Worm (Caenorhabditis elegans) whole organism, L4 larva: ENCODE measurements around the gene R08D7.5.

Source experiments
- F44E2.7 ChIP-seq: fragments of 200-800 bp; sonication (Bioruptor generic); IDR thresholded peaks from 2 replicates; pipeline ENCODE4 v2.1.2; 2022; ENCODE audit warnings: missing genetic modification characterization, missing compliant biosample characterization
- Y48G9A.11 ChIP-seq: fragments of 200-800 bp; sonication (Bioruptor generic); IDR thresholded peaks from 2 replicates; pipeline ENCODE4 v1.3.6; 2022; ENCODE audit warnings: missing genetic modification reagents, missing genetic modification characterization, missing compliant biosample characterization
- ZK337.2 ChIP-seq: fragments of 200-800 bp; sonication (Bioruptor generic); IDR thresholded peaks from 2 replicates; pipeline ENCODE4 v1.3.6; 2022; ENCODE audit warnings: missing genetic modification reagents, missing genetic modification characterization, missing compliant biosample characterization
- aha-1 ChIP-seq: fragments of 150-350 bp; peaks from one replicate; lab custom pipeline; 2014; ENCODE audit warnings: missing biosample characterization, missing genetic modification characterization
- aly-2 ChIP-seq: sonication (generic microtip); optimal IDR thresholded peaks from 2 replicates; lab custom pipeline; 2018; ENCODE audit warnings: missing biosample characterization, missing genetic modification characterization
- ama-1 ChIP-seq: fragments of 150-350 bp; optimal IDR thresholded peaks from 2 replicates; lab custom pipeline; 2014; ENCODE audit warnings: inconsistent platforms, mixed read lengths
- ceh-28 ChIP-seq: fragments of 150-350 bp; optimal IDR thresholded peaks from 2 replicates; lab custom pipeline; 2014; ENCODE audit warnings: missing biosample characterization, missing genetic modification reagents, missing genetic modification characterization
- ceh-32 ChIP-seq: sonication (generic microtip); optimal IDR thresholded peaks from 2 replicates; lab custom pipeline; 2016; ENCODE audit warnings: mild to moderate bottlenecking, missing genetic modification characterization, missing compliant biosample characterization; ENCODE audit not compliant: poor library complexity
- ceh-62 ChIP-seq: sonication (generic microtip); optimal IDR thresholded peaks from 2 replicates; lab custom pipeline; 2017; ENCODE audit warnings: missing biosample characterization, missing genetic modification characterization
- daf-12 ChIP-seq: fragments of 150-350 bp; optimal IDR thresholded peaks from 2 replicates; lab custom pipeline; 2014; ENCODE audit warnings: missing biosample characterization, missing genetic modification reagents, missing genetic modification characterization
- daf-16 ChIP-seq, 3 experiments: sonication (generic microtip); optimal IDR thresholded peaks; 2 replicates each; lab custom pipeline; 2016 to 2017; ENCODE audit warnings: missing genetic modification characterization in 3 of 3, missing genetic modification reagents in 3 of 3, mild to moderate bottlenecking in 2 of 3, missing compliant biosample characterization in 2 of 3, missing biosample characterization in 1 of 3, moderate library complexity in 1 of 3
- daf-19 ChIP-seq: fragments of 200-800 bp; sonication (Bioruptor generic); conservative IDR thresholded peaks from 2 replicates; pipeline ENCODE4 v1.3.6; 2022; ENCODE audit warnings: missing genetic modification characterization, missing compliant biosample characterization
- dmd-6 ChIP-seq: fragments of 200-800 bp; sonication (Bioruptor generic); IDR thresholded peaks from 2 replicates; pipeline ENCODE4 v1.3.6; 2022; ENCODE audit warnings: missing genetic modification reagents, missing genetic modification characterization, missing compliant biosample characterization
- dmd-8 ChIP-seq: fragments of 200-800 bp; sonication (Bioruptor generic); IDR thresholded peaks from 2 replicates; pipeline ENCODE4 v1.3.6; 2022; ENCODE audit warnings: missing genetic modification characterization, missing compliant biosample characterization
- dpl-1 ChIP-seq: fragments of 150-350 bp; optimal IDR thresholded peaks from 2 replicates; lab custom pipeline; 2014; ENCODE audit warnings: missing biosample characterization, missing genetic modification reagents, missing genetic modification characterization
- dve-1 ChIP-seq: sonication (generic microtip); optimal IDR thresholded peaks from 2 replicates; lab custom pipeline; 2017; ENCODE audit warnings: antibody characterized with exemption, mild to moderate bottlenecking, missing genetic modification characterization, missing compliant biosample characterization; ENCODE audit not compliant: insufficient read depth
- fkh-10 ChIP-seq: fragments of 150-350 bp; optimal IDR thresholded peaks from 2 replicates; lab custom pipeline; 2014; ENCODE audit warnings: missing biosample characterization, missing genetic modification reagents, missing genetic modification characterization
- fos-1 ChIP-seq: fragments of 150-350 bp; optimal IDR thresholded peaks from 2 replicates; lab custom pipeline; 2014; ENCODE audit warnings: missing biosample characterization, missing genetic modification characterization
- hif-1 ChIP-seq, 2 experiments: sonication (generic microtip); optimal IDR thresholded peaks; 2 replicates each; lab custom pipeline; 2016 to 2017; ENCODE audit warnings: missing compliant biosample characterization in 2 of 2, missing genetic modification characterization in 2 of 2, missing genetic modification reagents in 2 of 2, missing genotype in 2 of 2, mild to moderate bottlenecking in 1 of 2
- hlh-30 ChIP-seq: sonication (generic microtip); optimal IDR thresholded peaks from 2 replicates; lab custom pipeline; 2017; ENCODE audit warnings: antibody characterized with exemption, mild to moderate bottlenecking, missing genetic modification characterization, missing compliant biosample characterization; ENCODE audit not compliant: insufficient read depth
- lir-3 ChIP-seq: sonication (generic microtip); optimal IDR thresholded peaks from 2 replicates; lab custom pipeline; 2016; ENCODE audit warnings: mild to moderate bottlenecking, missing genetic modification characterization, missing compliant biosample characterization
- lsy-2 ChIP-seq, 2 experiments: fragments of 150-350 bp in 1 of 2; sonication (generic microtip) in 1 of 2; optimal IDR thresholded peaks; 2 replicates each; lab custom pipeline; 2014 to 2017; ENCODE audit warnings: missing biosample characterization in 2 of 2, missing genetic modification characterization in 2 of 2
- mdl-1 ChIP-seq, 2 experiments: fragments of 150-350 bp in 1 of 2; sonication (generic microtip) in 1 of 2; optimal IDR thresholded peaks; 2 replicates each; lab custom pipeline; 2014 to 2017; ENCODE audit warnings: missing biosample characterization in 2 of 2, missing genetic modification characterization in 2 of 2
- mep-1 ChIP-seq: fragments of 150-350 bp; sonication (generic microtip); optimal IDR thresholded peaks from 3 replicates; lab custom pipeline; 2014; ENCODE audit warnings: missing biosample characterization, missing genetic modification characterization
- mes-2 ChIP-seq: sonication (generic microtip); optimal IDR thresholded peaks from 2 replicates; lab custom pipeline; 2016; ENCODE audit warnings: missing genotype, mild to moderate bottlenecking, missing genetic modification characterization, missing compliant biosample characterization; ENCODE audit not compliant: poor library complexity, severe bottlenecking
- mxl-3 ChIP-seq: fragments of 200-800 bp; sonication (Bioruptor generic); optimal IDR thresholded peaks from 2 replicates; lab custom pipeline; 2018; ENCODE audit warnings: mild to moderate bottlenecking, missing genetic modification characterization, missing compliant biosample characterization
- nhr-10 ChIP-seq: fragments of 150-350 bp; optimal IDR thresholded peaks from 2 replicates; lab custom pipeline; 2014; ENCODE audit warnings: missing biosample characterization, missing genetic modification characterization
- nhr-111 ChIP-seq: fragments of 200-800 bp; sonication (Bioruptor generic); optimal IDR thresholded peaks from 2 replicates; lab custom pipeline; 2018; ENCODE audit warnings: mild to moderate bottlenecking, missing genetic modification characterization, missing compliant biosample characterization
- nhr-25 ChIP-seq: sonication (generic microtip); optimal IDR thresholded peaks from 2 replicates; lab custom pipeline; 2017; ENCODE audit warnings: missing genetic modification characterization, mild to moderate bottlenecking, missing compliant biosample characterization, antibody characterized with exemption, moderate library complexity, borderline replicate concordance; ENCODE audit not compliant: insufficient read depth
- nhr-28 ChIP-seq: fragments of 150-350 bp; optimal IDR thresholded peaks from 2 replicates; lab custom pipeline; 2014; ENCODE audit warnings: missing biosample characterization, missing genetic modification characterization
- nhr-6 ChIP-seq: fragments of 150-350 bp; optimal IDR thresholded peaks from 2 replicates; lab custom pipeline; 2014; ENCODE audit warnings: missing biosample characterization, missing genetic modification characterization
- nhr-77 ChIP-seq: fragments of 150-350 bp; optimal IDR thresholded peaks from 2 replicates; lab custom pipeline; 2014; ENCODE audit warnings: missing biosample characterization, missing genetic modification characterization
- pha-4 ChIP-seq, 2 experiments: fragments of 150-350 bp in 1 of 2; fragments of 200-800 bp in 1 of 2; sonication (Bioruptor generic) in 1 of 2; IDR thresholded peaks in 1 of 2; optimal IDR thresholded peaks in 1 of 2; 2 replicates each; pipeline versions ENCODE4 v1.3.6 to Lab custom; 2014 to 2022; ENCODE audit warnings: missing genetic modification characterization in 2 of 2, missing genetic modification reagents in 2 of 2, missing biosample characterization in 1 of 2, missing compliant biosample characterization in 1 of 2
- pqm-1 ChIP-seq: sonication (generic microtip); optimal IDR thresholded peaks from 2 replicates; lab custom pipeline; 2017; ENCODE audit warnings: missing biosample characterization, missing genetic modification characterization
- sdz-12 ChIP-seq: fragments of 200-800 bp; sonication (Bioruptor generic); optimal IDR thresholded peaks from 2 replicates; lab custom pipeline; 2018; ENCODE audit warnings: mild to moderate bottlenecking, missing genetic modification characterization, missing compliant biosample characterization
- tag-97 ChIP-seq: fragments of 200-800 bp; sonication (Bioruptor generic); IDR thresholded peaks from 2 replicates; pipeline ENCODE4 v1.3.6; 2022; ENCODE audit warnings: missing genetic modification characterization, missing compliant biosample characterization
- unc-62 ChIP-seq, 3 experiments: fragments of 150-350 bp in 1 of 3; sonication (generic microtip); optimal IDR thresholded peaks in 2 of 3; peaks in 1 of 3; 1 replicate in 1 of 3; 2 replicates in 2 of 3; lab custom pipeline; 2014 to 2017; ENCODE audit warnings: missing biosample characterization in 3 of 3, missing genetic modification characterization in 3 of 3, missing genetic modification reagents in 3 of 3, missing genotype in 1 of 3
- zip-2 ChIP-seq: fragments of 150-350 bp; optimal IDR thresholded peaks from 2 replicates; lab custom pipeline; 2014; ENCODE audit warnings: missing biosample characterization, missing genetic modification characterization

The R08D7.5 gene

DNA sequence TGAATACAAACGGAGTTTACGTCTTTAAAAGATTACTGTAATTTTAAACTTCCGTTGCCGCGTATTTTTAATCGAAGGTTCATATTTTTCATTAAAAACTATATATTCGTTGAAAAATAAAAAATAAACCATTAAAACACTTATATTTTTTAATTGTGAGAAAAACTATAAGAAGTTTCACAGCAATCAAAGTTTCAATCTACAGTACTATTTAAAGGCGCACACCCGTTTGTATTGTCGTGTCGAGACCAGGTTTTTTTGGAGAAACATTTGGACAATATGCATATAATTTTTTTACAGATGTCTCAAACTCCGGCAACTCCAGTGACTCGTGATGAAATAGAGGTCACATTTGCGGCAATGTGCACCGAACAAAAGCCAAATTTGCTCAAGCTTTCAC is at the start of gene R08D7.5:
Gene R08D7.5 (plus strand): TSS at position 301 of the 400 bp plus-strand sequence.
- TF ChIP-seq Y48G9A.11 (GFP tag; lab: Robert Waterston, UW) (no peak), dve-1 (tag; lab: Kevin White, UChicago) (no peak), mes-2 (tag; lab: Kevin White, UChicago) (peak; percentile 43), nhr-111 (GFP tag; lab: Kevin White, UChicago) (no peak), daf-19 (GFP tag; lab: Robert Waterston, UW) (no peak)

DNA sequence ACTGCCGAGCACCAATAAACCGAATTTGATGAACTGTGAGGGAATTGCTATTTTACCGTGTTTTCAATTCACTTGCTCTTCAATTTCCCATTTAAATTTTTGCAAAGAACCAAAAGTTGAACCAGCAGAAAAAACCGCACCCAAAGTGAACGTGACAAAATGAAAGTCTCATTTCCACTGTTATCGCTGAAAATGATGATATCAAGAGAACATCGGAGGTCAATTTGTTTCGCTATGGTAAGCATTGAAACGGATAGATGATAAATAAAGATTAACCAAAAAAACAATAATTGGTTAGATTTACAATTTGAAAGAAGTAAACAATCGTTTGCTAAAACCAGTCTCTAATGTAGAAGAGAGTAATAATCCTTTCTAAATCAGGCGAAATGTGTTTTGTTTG is 48.4 kb upstream of the R08D7.5 start:
- TF ChIP-seq hif-1 (tag; optimal IDR thresholded peaks at IDR 0.05; lab: Kevin White, UChicago): peak in 1 of 2 experiments; percentile 87
- no peak for TF ChIP-seq ceh-28 (tag; lab: Kevin White, UChicago)
- peak; percentile 60 for TF ChIP-seq dmd-6 (GFP tag; lab: Robert Waterston, UW)
- TF ChIP-seq zip-2: no peak
- peak; percentile 47 for TF ChIP-seq nhr-28 (tag; lab: Kevin White, UChicago)
- no peak for TF ChIP-seq ceh-32 (tag; lab: Kevin White, UChicago)
- TF ChIP-seq aly-2 (tag; lab: Kevin White, UChicago): no peak
- no peak for TF ChIP-seq dmd-8 (GFP tag; lab: Robert Waterston, UW)
- no peak for TF ChIP-seq mes-2 (tag; lab: Kevin White, UChicago)
- TF ChIP-seq aha-1 (tag; lab: Kevin White, UChicago): peak; percentile 49

DNA sequence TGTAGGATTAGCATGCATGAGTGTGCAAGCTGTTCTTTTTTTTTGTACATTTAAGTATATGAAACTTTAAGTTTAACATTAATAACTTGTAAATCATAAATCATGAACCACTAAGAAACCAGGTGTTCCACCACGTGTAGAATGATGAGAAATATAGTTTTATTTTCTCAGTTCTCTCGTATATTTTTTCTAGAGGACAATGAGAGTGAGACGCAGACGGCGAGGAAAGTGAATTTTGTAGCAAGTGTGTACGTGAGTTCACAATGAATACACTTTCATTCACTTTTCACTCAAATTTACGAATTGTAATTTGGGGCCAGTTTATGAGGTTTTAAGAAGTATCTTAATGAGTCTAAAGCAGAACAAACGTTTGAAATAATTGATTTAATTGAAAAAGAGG is 47.4 kb upstream of the R08D7.5 start:
- TF ChIP-seq ceh-32 (tag; lab: Kevin White, UChicago) (no peak), nhr-28 (tag; lab: Kevin White, UChicago) (peak; percentile 99), hlh-30 (tag; lab: Kevin White, UChicago) (peak; percentile 35), nhr-25 (no peak), mxl-3 (peak; percentile 69), nhr-10 (tag; lab: Kevin White, UChicago) (no peak), mep-1 (peak; percentile 45), zip-2 (no peak), mdl-1 (tag; optimal IDR thresholded peaks at IDR 0.05; lab: Kevin White, UChicago) (peak in 1 of 2 experiments; percentile 72), hif-1 (tag; optimal IDR thresholded peaks at IDR 0.05; lab: Kevin White, UChicago) (peak in 1 of 2 experiments; percentile 90), aha-1 (tag; lab: Kevin White, UChicago) (peak; percentile 43), nhr-6 (tag; lab: Kevin White, UChicago) (no peak), lsy-2 (tag; optimal IDR thresholded peaks at IDR 0.05; lab: Kevin White, UChicago) (peak in 1 of 2 experiments; percentile 18), nhr-77 (tag; lab: Kevin White, UChicago) (peak; percentile 23), mes-2 (tag; lab: Kevin White, UChicago) (no peak), ZK337.2 (GFP tag; lab: Robert Waterston, UW) (no peak), sdz-12 (GFP tag; lab: Kevin White, UChicago) (no peak), ceh-62 (tag; lab: Kevin White, UChicago) (no peak), lir-3 (tag; lab: Kevin White, UChicago) (no peak)

DNA sequence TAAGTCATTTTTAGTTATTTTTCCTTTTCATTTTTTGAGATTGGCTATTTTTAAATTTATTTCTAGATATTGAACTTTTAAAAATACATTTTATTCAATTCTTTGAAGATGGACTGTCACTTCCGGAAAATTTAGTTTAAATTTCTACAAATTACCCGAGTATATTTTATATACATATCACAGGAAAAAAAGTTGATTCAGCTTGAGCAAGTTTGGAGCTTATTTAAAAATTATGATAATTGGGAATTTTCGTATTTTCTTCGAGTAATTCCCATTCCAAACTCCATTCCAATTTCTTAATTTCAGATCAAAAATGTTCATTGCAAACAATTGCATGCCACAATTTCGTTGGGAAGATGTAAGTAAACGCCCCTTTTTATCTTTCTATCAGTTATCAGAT is 44.2 kb upstream of the R08D7.5 start, which contains the start of gene arrd-15:
Gene arrd-15 (plus strand): TSS at position 301 of the 400 bp plus-strand sequence.
- no peak for TF ChIP-seq ama-1 (lab: Kevin White, UChicago)
- TF ChIP-seq daf-12 (tag; lab: Kevin White, UChicago): no peak
- peak; percentile 51 for TF ChIP-seq aha-1 (tag; lab: Kevin White, UChicago)

DNA sequence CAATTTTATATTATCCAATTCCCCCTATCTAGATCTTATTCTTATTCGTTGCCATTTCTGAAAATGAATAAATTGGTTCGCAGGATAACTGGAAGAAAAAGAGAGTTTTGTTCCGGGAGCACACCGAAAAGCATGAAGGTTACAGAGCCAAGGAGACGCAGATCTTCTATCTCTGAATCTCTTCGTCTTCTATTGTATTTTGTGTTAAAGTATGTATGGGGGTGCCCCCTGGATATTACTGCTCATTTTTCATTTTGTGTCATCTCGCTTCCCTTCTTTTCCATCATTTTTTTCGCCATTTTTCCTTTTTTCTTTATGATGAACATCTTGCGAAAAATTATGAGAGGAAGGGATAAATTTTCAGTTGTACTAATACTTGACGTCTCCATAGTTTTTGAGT is 40.2 kb upstream of the R08D7.5 start:
- TF ChIP-seq dpl-1 (GFP tag; lab: Kevin White, UChicago) (no peak), fos-1 (tag; lab: Kevin White, UChicago) (no peak), F44E2.7 (GFP tag; lab: Robert Waterston, UW) (no peak), fkh-10 (GFP tag; lab: Kevin White, UChicago) (no peak), tag-97 (GFP tag; lab: Robert Waterston, UW) (no peak), pqm-1 (tag; lab: Kevin White, UChicago) (no peak), daf-16 (GFP tag; optimal IDR thresholded peaks at IDR 0.05; lab: Kevin White, UChicago) (no peak), daf-16 (tag; optimal IDR thresholded peaks at IDR 0.05; lab: Kevin White, UChicago) (no peak), unc-62 (GFP tag; optimal IDR thresholded peaks at IDR 0.05 in 1 of 2; lab: Kevin White, UChicago) (peak in 1 of 2 experiments; percentile 72), unc-62 (tag; optimal IDR thresholded peaks at IDR 0.05; lab: Kevin White, UChicago) (no peak), pha-4 (GFP tag; IDR thresholded peaks at IDR 0.05; lab: Robert Waterston, UW) (no peak), pha-4 (tag; optimal IDR thresholded peaks at IDR 0.05; lab: Kevin White, UChicago) (no peak)
